Fruit fly (Drosophila melanogaster): ENCODE results near the gene CG46320.

The CG46320 gene

DNA sequence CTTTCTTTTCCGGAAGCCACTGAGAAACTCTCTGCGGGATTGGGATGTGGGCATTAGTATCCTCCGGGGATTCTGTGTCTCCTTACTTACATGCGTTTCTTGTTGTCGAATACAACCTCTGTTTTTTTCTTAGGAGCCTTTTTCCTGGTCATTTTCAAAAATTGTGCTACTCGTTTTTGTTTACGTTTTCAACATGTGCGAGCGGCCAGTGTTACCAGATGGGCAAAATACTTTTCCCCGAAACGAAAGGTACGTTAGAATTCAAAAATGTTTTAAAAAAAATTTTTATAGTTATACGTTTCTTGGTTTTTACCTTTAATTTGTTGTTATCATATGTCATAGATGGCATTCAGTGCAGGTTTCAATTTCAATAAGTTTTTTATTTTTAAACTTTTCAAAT lies 113.2 kb downstream of the CG46320 start, which contains the start of gene vito:
TSS of gene vito (minus strand) at position 220 of the 400 bp plus-strand sequence.
- TF ChIP-seq otp (GFP tag; IDR thresholded peaks at IDR 0.05) = no peak
- TF ChIP-seq jumu (GFP tag; optimal IDR thresholded peaks at IDR 0.05) = no peak
- TF ChIP-seq stwl (tag; optimal IDR thresholded peaks at IDR 0.05) = peak; percentile 10
- peak; percentile 41 for TF ChIP-seq Dp (GFP tag; optimal IDR thresholded peaks at IDR 0.05)
- TF ChIP-seq CG9797 (GFP tag; optimal IDR thresholded peaks at IDR 0.05) = peak; percentile 15
- TF ChIP-seq gfzf (GFP tag; optimal IDR thresholded peaks at IDR 0.05) = peak; percentile 60
- TF ChIP-seq CG13287 (GFP tag; IDR thresholded peaks at IDR 0.05; ENCODE audit: partially characterized antibody) = 0 out of 2 replicates have a peak, but pooled peaks have one; percentile 14
- peak; percentile 16 for TF ChIP-seq pzg (GFP tag; optimal IDR thresholded peaks at IDR 0.05)
- TF ChIP-seq trem (tag; optimal IDR thresholded peaks at IDR 0.05) = peak; percentile 11
- no peak for TF ChIP-seq Ravus (GFP tag; IDR thresholded peaks at IDR 0.05)
- no peak for TF ChIP-seq Vsx1 (GFP tag; optimal IDR thresholded peaks at IDR 0.05)
- peak; percentile 28 for TF ChIP-seq YL-1 (GFP tag; optimal IDR thresholded peaks at IDR 0.05)
- peak; percentile 70 for TF ChIP-seq dm (GFP tag; optimal IDR thresholded peaks at IDR 0.05)
- TF ChIP-seq CG34376 (GFP tag; optimal IDR thresholded peaks at IDR 0.05) = no peak
- TF ChIP-seq CG9437 (GFP tag; optimal IDR thresholded peaks at IDR 0.05) = peak; percentile 26
- no peak for TF ChIP-seq CG12299 (tag; optimal IDR thresholded peaks at IDR 0.05)
- TF ChIP-seq MESR4 (GFP tag; optimal IDR thresholded peaks at IDR 0.05) = peak; percentile 18
- no peak for TF ChIP-seq dmrt11E (tag; optimal IDR thresholded peaks at IDR 0.05)
- TF ChIP-seq Myb (GFP tag; optimal IDR thresholded peaks at IDR 0.05) = peak; percentile 90
- no peak for TF ChIP-seq CoRest (tag; optimal IDR thresholded peaks at IDR 0.05)
- no peak for TF ChIP-seq Dref (GFP tag; IDR thresholded peaks at IDR 0.05)
- TF ChIP-seq CG1529 (GFP tag; optimal IDR thresholded peaks at IDR 0.05) = no peak
- TF ChIP-seq MBD-R2 (GFP tag; IDR thresholded peaks at IDR 0.05) = peak; percentile 44; the same call in 1 of the 2 replicates
- TF ChIP-seq E2f2 (GFP tag; IDR thresholded peaks at IDR 0.05) = peak; percentile 51
- TF ChIP-seq lmd (GFP tag; IDR thresholded peaks at IDR 0.05) = no peak
- no peak for TF ChIP-seq zen2 (GFP tag; IDR thresholded peaks at IDR 0.05; ENCODE audit: partially characterized antibody)

DNA sequence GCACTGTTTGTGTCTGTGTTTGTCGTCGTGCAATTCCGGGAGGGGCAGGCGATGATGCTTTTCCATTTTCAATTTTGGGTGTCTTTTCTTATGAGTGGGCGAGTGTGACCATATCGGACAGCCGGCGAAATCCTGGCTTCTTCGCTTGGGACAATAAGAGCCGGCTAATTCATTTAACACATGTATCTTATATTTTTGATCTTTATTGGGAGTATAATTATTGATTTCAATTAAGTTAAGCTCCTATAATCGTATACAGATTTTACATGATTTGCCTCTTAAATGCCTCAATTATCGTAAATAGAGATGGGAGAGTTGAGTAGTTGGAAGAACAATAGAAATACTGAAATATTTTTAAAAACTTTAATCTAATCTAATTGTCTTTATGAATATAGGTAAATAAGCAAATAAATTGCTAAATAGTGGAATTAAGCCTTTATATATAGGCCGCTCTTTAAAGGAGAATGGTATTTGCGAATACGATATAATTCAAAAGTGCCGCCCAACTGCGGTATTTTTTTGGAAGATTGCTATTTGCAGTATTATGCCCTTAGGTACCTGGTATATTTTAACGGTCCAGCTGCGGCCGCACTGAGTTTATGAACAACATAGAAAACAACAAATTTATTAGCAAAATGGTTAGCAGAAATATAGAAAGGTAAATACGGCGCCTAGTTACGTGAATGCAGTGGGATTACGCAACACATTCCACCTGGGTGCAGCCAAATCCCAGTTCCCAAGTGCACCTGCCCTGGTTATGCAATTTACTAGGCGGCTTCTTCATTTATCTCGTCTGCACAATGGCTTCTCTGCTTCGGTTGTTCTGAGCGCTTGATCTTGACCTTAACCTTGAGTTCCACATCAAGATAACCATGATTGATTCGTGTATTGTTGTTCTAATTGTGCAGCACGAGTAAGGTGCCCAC lies 115.8 kb downstream of the CG46320 start, which contains the start of the genes Myt1, PGRP-LD and Pmi:
TSS of gene Myt1 (minus strand) at position 116 of the 926 bp plus-strand sequence.
TSS of gene PGRP-LD (plus strand) at position 576 of the 926 bp plus-strand sequence.
TSS of gene Pmi (plus strand) at position 576 of the 926 bp plus-strand sequence.
- TF ChIP-seq B-H2 (GFP tag; optimal IDR thresholded peaks at IDR 0.05) (no peak), C15 (GFP tag; IDR thresholded peaks at IDR 0.05) (no peak), slbo (GFP tag; IDR thresholded peaks at IDR 0.05) (no peak), CG32772 (GFP tag; IDR thresholded peaks at IDR 0.05) (no peak), CG13287 (GFP tag; IDR thresholded peaks at IDR 0.05; ENCODE audit: partially characterized antibody) (peak; percentile 16; the same call in 1 of the 2 replicates), CG2712 (tag; optimal IDR thresholded peaks at IDR 0.05) (no peak), h (optimal IDR thresholded peaks at IDR 0.05) (no peak), Sry-δ (GFP tag; optimal IDR thresholded peaks at IDR 0.05) (peak; percentile 61), nom (GFP tag; optimal IDR thresholded peaks at IDR 0.05) (no peak), gcm2 (GFP tag; optimal IDR thresholded peaks at IDR 0.05) (no peak), CG7786 (GFP tag; optimal IDR thresholded peaks at IDR 0.05) (no peak), Hey (tag; optimal IDR thresholded peaks at IDR 0.05) (no peak), otp (GFP tag; IDR thresholded peaks at IDR 0.05) (no peak), CG12391 (tag; optimal IDR thresholded peaks at IDR 0.05) (peak; percentile 27), Dad (GFP tag; optimal IDR thresholded peaks at IDR 0.05) (no peak), CG42726 (GFP tag; IDR thresholded peaks at IDR 0.05; ENCODE audit: partially characterized antibody) (no peak), sqz (GFP tag; optimal IDR thresholded peaks at IDR 0.05) (no peak), gfzf (GFP tag; optimal IDR thresholded peaks at IDR 0.05) (peak; percentile 81), D (optimal IDR thresholded peaks at IDR 0.05) (peak; percentile 36), D (GFP tag; optimal IDR thresholded peaks at IDR 0.05) (no peak), CG1024 (GFP tag; IDR thresholded peaks at IDR 0.05) (no peak), CG12299 (tag; optimal IDR thresholded peaks at IDR 0.05) (no peak), bsh (GFP tag; optimal IDR thresholded peaks at IDR 0.05) (no peak), gem (tag; optimal IDR thresholded peaks at IDR 0.05) (no peak), phol (tag; optimal IDR thresholded peaks at IDR 0.05) (no peak), CG9817 (tag; optimal IDR thresholded peaks at IDR 0.05) (no peak)
